Fruit fly (Drosophila melanogaster): ENCODE data around the gene ex.

ex gene

DNA sequence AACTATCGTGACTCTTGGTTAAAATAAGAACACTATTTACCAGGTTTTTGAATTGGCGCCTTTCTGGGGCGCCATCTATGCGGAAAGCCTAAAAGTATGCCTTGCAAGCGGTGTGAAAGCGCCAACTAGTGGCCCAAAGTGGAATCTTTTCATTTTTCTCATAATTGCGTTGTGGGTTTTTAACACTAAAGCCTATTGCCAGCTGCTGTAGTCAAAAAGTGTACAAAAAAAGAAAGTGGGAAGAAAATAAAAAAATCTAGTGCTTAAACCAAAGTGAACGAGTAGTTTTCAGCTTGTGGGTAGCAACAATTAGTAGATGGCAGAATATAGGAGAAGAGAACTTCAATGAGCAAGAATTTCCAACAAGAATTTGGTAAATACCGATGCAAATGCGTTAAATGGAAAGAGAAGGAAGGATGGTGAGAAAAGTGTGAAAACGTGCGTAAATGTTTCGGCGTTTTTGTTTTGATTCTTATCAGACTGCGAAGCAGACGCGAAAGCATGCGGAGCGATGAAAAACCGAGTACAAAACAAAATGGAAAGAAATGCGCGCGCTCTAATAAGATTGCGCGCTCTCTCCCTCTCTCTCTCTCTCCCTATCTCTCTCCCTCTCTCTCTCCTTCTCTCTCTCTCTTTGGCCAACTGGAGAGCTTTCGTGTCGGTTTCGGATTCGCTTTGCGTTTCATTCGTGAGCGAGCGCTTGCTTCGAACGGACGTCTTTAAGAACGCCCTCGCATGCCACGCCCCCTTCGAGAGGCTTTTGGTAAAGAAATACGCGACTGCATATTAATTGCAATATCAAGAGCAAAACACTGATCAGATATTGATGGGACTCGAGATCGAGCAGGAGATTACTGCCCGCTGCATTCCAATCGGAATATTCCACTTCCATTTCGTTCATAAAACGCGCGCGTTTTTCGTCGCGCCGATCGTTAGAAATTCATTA lies 59.4 kb downstream of the ex start (continued):
- 0 out of 3 replicates have a peak, but pooled peaks have one; percentile 44 for TF ChIP-seq CG6791 (GFP tag; IDR thresholded peaks at IDR 0.05; ENCODE audit: partially characterized antibody)
- peak; percentile 49 for TF ChIP-seq CG5180 (GFP tag; optimal IDR thresholded peaks at IDR 0.05)
- TF ChIP-seq gro (GFP tag; optimal IDR thresholded peaks at IDR 0.05), result peak; percentile 89
- TF ChIP-seq CG4328 (GFP tag; optimal IDR thresholded peaks at IDR 0.05), result no peak
- peak; percentile 88 for TF ChIP-seq Xbp1 (GFP tag; optimal IDR thresholded peaks at IDR 0.05)
- TF ChIP-seq Dip2 (GFP tag; IDR thresholded peaks at IDR 0.05), result no peak
- peak; percentile 81 for TF ChIP-seq CG30403 (GFP tag; optimal IDR thresholded peaks at IDR 0.05)
- peak; percentile 41 for TF ChIP-seq pho (GFP tag; optimal IDR thresholded peaks at IDR 0.05)
- no peak for TF ChIP-seq CkIIα-i1 (GFP tag; IDR thresholded peaks at IDR 0.05)
- peak; percentile 54; the same call in 1 of the 2 replicates for TF ChIP-seq wdn (GFP tag; IDR thresholded peaks at IDR 0.05)
- peak; percentile 47 for TF ChIP-seq Hr3 (GFP tag; optimal IDR thresholded peaks at IDR 0.05)
- TF ChIP-seq Hr39 (optimal IDR thresholded peaks at IDR 0.05), result no peak
- TF ChIP-seq sd (tag; optimal IDR thresholded peaks at IDR 0.05), result peak; percentile 79
- TF ChIP-seq CG34224 (GFP tag; IDR thresholded peaks at IDR 0.05; ENCODE audit: partially characterized antibody), result peak; percentile 88
- peak; percentile 68 for TF ChIP-seq NC2β (GFP tag; optimal IDR thresholded peaks at IDR 0.05)
- no peak for TF ChIP-seq zf30C (GFP tag; optimal IDR thresholded peaks at IDR 0.05)
- TF ChIP-seq CG4617 (GFP tag; optimal IDR thresholded peaks at IDR 0.05; ENCODE audit: borderline replicate concordance), result peak; percentile 11
- TF ChIP-seq D (optimal IDR thresholded peaks at IDR 0.05), result no peak
- no peak for TF ChIP-seq D (GFP tag; optimal IDR thresholded peaks at IDR 0.05)
- TF ChIP-seq CG12299 (tag; optimal IDR thresholded peaks at IDR 0.05), result no peak
- TF ChIP-seq CG14441 (GFP tag; IDR thresholded peaks at IDR 0.05), result peak; percentile 73
- TF ChIP-seq Dref (GFP tag; IDR thresholded peaks at IDR 0.05), result peak; percentile 43
- TF ChIP-seq btn (GFP tag; optimal IDR thresholded peaks at IDR 0.05), result peak; percentile 46
- no peak for TF ChIP-seq Kr (GFP tag; optimal IDR thresholded peaks at IDR 0.05)
- no peak for TF ChIP-seq hth (optimal IDR thresholded peaks at IDR 0.05)
- TF ChIP-seq CG2116 (GFP tag; optimal IDR thresholded peaks at IDR 0.05), result peak; percentile 60
- peak; percentile 81 for TF ChIP-seq tin (GFP tag; optimal IDR thresholded peaks at IDR 0.05)
- TF ChIP-seq CG14965 (GFP tag; optimal IDR thresholded peaks at IDR 0.05; ENCODE audit: borderline replicate concordance), result no peak
- TF ChIP-seq CG11247 (GFP tag; IDR thresholded peaks at IDR 0.05), result peak; percentile 79
- peak; percentile 71 for TF ChIP-seq CG10959 (GFP tag; IDR thresholded peaks at IDR 0.05)
- peak; percentile 65 for TF ChIP-seq CG2120 (GFP tag; optimal IDR thresholded peaks at IDR 0.05)
- peak; percentile 47 for TF ChIP-seq CG17568 (GFP tag; optimal IDR thresholded peaks at IDR 0.05)
- TF ChIP-seq CG1233 (GFP tag; optimal IDR thresholded peaks at IDR 0.05), result peak; percentile 35
- peak; percentile 59 for TF ChIP-seq schlank (tag; optimal IDR thresholded peaks at IDR 0.05)
- TF ChIP-seq pb (GFP tag; optimal IDR thresholded peaks at IDR 0.05), result peak; percentile 47
- TF ChIP-seq Neu2 (GFP tag; optimal IDR thresholded peaks at IDR 0.05; ENCODE audit: borderline replicate concordance), result peak; percentile 72
- peak; percentile 90 for TF ChIP-seq CG1832 (GFP tag; optimal IDR thresholded peaks at IDR 0.05)
- TF ChIP-seq Nf-YA (GFP tag; IDR thresholded peaks at IDR 0.05), result peak; percentile 43
- no peak for TF ChIP-seq CG2202 (tag; optimal IDR thresholded peaks at IDR 0.05)
- TF ChIP-seq ftz-f1 (GFP tag; optimal IDR thresholded peaks at IDR 0.05), result peak; percentile 66
- peak; percentile 56; the same call in 3 of the 4 replicates for TF ChIP-seq Dll (GFP tag; IDR thresholded peaks at IDR 0.05; ENCODE audit: partially characterized antibody)
- TF ChIP-seq H15 (GFP tag; IDR thresholded peaks at IDR 0.05), result peak; percentile 68; the same call in 2 of the 3 replicates
- TF ChIP-seq shn (GFP tag; optimal IDR thresholded peaks at IDR 0.05), result peak; percentile 75
- TF ChIP-seq CG3281 (GFP tag; optimal IDR thresholded peaks at IDR 0.05), result no peak
- TF ChIP-seq vnd (GFP tag; IDR thresholded peaks at IDR 0.05; ENCODE audit: partially characterized antibody), result 0 out of 3 replicates have a peak, but pooled peaks have one; percentile 27
- TF ChIP-seq stc (GFP tag; IDR thresholded peaks at IDR 0.05), result peak; percentile 62; the same call in 1 of the 2 replicates
- TF ChIP-seq CG14860 (GFP tag; IDR thresholded peaks at IDR 0.05; ENCODE audit: partially characterized antibody), result no peak
- peak; percentile 79 for TF ChIP-seq CG3847 (GFP tag; IDR thresholded peaks at IDR 0.05)
- TF ChIP-seq pfk (GFP tag; optimal IDR thresholded peaks at IDR 0.05), result peak; percentile 59
